Fruit fly (Drosophila melanogaster): Measurements from ENCODE around the gene PGRP-SA.

PGRP-SA gene

DNA sequence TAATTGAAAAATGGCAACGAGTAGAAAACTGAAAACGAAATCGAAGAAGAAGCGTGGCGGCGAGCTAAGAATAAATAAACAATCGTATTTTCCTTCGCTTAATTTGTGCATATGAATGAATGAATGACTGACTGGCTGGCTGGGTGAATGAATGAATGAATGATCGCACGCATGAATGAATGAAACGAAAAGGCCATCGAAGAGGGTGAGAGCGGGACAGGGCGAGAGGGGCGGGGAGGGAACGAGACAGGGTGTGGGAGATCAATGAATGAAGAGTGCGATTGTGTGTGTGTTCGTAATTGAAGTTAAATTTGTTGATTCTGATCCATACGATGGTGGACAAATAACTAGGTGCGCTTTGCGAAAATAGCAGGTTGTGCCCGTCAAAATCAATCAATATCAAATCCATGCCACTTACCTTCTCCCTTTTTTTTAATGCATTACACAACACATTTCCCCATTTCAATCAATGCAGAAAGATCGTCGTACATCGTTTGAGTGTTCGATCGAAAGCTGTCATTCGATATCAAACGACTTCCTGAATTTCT, 34.3 kb upstream of the PGRP-SA start:
- TF ChIP-seq sd (tag; optimal IDR thresholded peaks at IDR 0.05) (peak; percentile 51), CG11247 (GFP tag; IDR thresholded peaks at IDR 0.05) (no peak), Deaf1 (tag; optimal IDR thresholded peaks at IDR 0.05) (no peak), cg (GFP tag; optimal IDR thresholded peaks at IDR 0.05) (peak; percentile 27), kni (GFP tag; optimal IDR thresholded peaks at IDR 0.05) (peak; percentile 1), CG8478 (optimal IDR thresholded peaks at IDR 0.05) (no peak), CoRest (tag; optimal IDR thresholded peaks at IDR 0.05) (no peak), CG7271 (tag; optimal IDR thresholded peaks at IDR 0.05) (no peak), p53 (GFP tag; optimal IDR thresholded peaks at IDR 0.05) (no peak), phol (tag; optimal IDR thresholded peaks at IDR 0.05) (peak; percentile 1), pros (GFP tag; optimal IDR thresholded peaks at IDR 0.05) (peak; percentile 3), prd (optimal IDR thresholded peaks at IDR 0.05) (no peak), prd (GFP tag; IDR thresholded peaks at IDR 0.05) (0 out of 3 replicates have a peak, but pooled peaks have one; percentile 8), CG8281 (tag; optimal IDR thresholded peaks at IDR 0.05) (peak; percentile 99), dati (GFP tag; IDR thresholded peaks at IDR 0.05) (no peak), sisA (GFP tag; IDR thresholded peaks at IDR 0.05) (0 out of 2 replicates have a peak, but pooled peaks have one; percentile 13), CG1603 (tag; optimal IDR thresholded peaks at IDR 0.05) (peak; percentile 6), CG11696 (GFP tag; IDR thresholded peaks at IDR 0.05) (peak; percentile 94), crol (GFP tag; IDR thresholded peaks at IDR 0.05) (peak; percentile 88), dysf (GFP tag; IDR thresholded peaks at IDR 0.05) (0 out of 3 replicates have a peak, but pooled peaks have one; percentile 33), CG2199 (GFP tag; IDR thresholded peaks at IDR 0.05) (peak; percentile 53; the same call in 1 of the 3 replicates), CG7372 (GFP tag; IDR thresholded peaks at IDR 0.05) (no peak), CG11723 (GFP tag; optimal IDR thresholded peaks at IDR 0.05) (no peak), CG7839 (tag; optimal IDR thresholded peaks at IDR 0.05) (no peak), CG11085 (GFP tag; IDR thresholded peaks at IDR 0.05) (no peak), CG3847 (GFP tag; IDR thresholded peaks at IDR 0.05) (no peak), bsh (GFP tag; optimal IDR thresholded peaks at IDR 0.05) (peak in 1 of 2 experiments; percentile 3), sens (GFP tag) (peak; percentile 46), danr (GFP tag; IDR thresholded peaks at IDR 0.05) (no peak), CG4328 (GFP tag; optimal IDR thresholded peaks at IDR 0.05) (no peak), CG11695 (GFP tag; IDR thresholded peaks at IDR 0.05) (0 out of 3 replicates have a peak, but pooled peaks have one; percentile 17), Med (GFP tag) (peak; percentile 19)

dm6 chrX:11528026-11528702, 33.3 kb upstream of the PGRP-SA start:
- TF ChIP-seq CG9215 (GFP tag; IDR thresholded peaks at IDR 0.05) = peak; percentile 43; the same call in 1 of the 2 replicates
- peak; percentile 78 for TF ChIP-seq onecut (GFP tag; IDR thresholded peaks at IDR 0.05)
- peak; percentile 13 for TF ChIP-seq Atf-2 (GFP tag; optimal IDR thresholded peaks at IDR 0.05)
- peak; percentile 32 for TF ChIP-seq sug (tag; optimal IDR thresholded peaks at IDR 0.05)
- TF ChIP-seq CG33557 (GFP tag; optimal IDR thresholded peaks at IDR 0.05) = peak; percentile 92
- TF ChIP-seq crc (GFP tag; optimal IDR thresholded peaks at IDR 0.05) = no peak
- TF ChIP-seq gsb (GFP tag; IDR thresholded peaks at IDR 0.05) = no peak
- no peak for TF ChIP-seq insv (GFP tag; optimal IDR thresholded peaks at IDR 0.05)
- peak; percentile 62 for TF ChIP-seq ac (GFP tag; optimal IDR thresholded peaks at IDR 0.05)
- TF ChIP-seq her (GFP tag; optimal IDR thresholded peaks at IDR 0.05) = no peak
- TF ChIP-seq Lpt (GFP tag; optimal IDR thresholded peaks at IDR 0.05) = no peak
- TF ChIP-seq CG17912 (GFP tag; optimal IDR thresholded peaks at IDR 0.05) = no peak
- TF ChIP-seq tio (GFP tag; optimal IDR thresholded peaks at IDR 0.05) = peak; percentile 78
- TF ChIP-seq ase (GFP tag; IDR thresholded peaks at IDR 0.05) = peak; percentile 59; the same call in 1 of the 3 replicates
- peak; percentile 38 for TF ChIP-seq CG12071 (GFP tag; optimal IDR thresholded peaks at IDR 0.05)
- no peak for TF ChIP-seq CG4617 (GFP tag; optimal IDR thresholded peaks at IDR 0.05; ENCODE audit: borderline replicate concordance)
- TF ChIP-seq gfzf (GFP tag; optimal IDR thresholded peaks at IDR 0.05) = no peak
- no peak for TF ChIP-seq corto (GFP tag; optimal IDR thresholded peaks at IDR 0.05)
- peak; percentile 85 for TF ChIP-seq fd96Cb (tag; optimal IDR thresholded peaks at IDR 0.05)
